Worm (Caenorhabditis elegans): ENCODE results near the gene npr-3.

DNA sequence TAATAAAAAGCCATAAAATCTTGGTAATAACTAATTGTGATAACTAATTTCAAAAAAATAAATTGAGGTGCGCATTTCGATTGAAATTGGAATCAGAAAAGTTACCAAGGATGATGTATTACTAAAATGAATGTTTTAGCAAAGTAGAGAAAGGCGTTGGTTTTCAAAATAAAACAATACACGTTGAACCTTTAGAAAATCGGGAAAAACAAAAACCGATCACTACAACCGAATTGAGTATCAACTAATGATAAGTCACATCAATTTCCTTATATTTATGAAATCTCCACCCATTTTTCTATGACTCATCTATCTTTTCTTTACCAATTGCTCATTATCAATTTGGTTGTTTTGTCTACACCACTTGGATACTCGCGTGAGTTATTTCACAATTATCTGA, 40.6 kb downstream of the npr-3 start, which contains the start of gene H21P03.10:
- TF ChIP-seq him-1 (tag; optimal IDR thresholded peaks at IDR 0.05) (no peak), dao-5 (tag; optimal IDR thresholded peaks at IDR 0.05) (no peak), W03F9.2 (tag; optimal IDR thresholded peaks at IDR 0.05) (no peak)
